Fruit fly (Drosophila melanogaster): ENCODE results near the gene ltl.
A peak's percentile ranks its signal among the peaks of the same experiment; 100 is the strongest.

The ltl gene

DNA sequence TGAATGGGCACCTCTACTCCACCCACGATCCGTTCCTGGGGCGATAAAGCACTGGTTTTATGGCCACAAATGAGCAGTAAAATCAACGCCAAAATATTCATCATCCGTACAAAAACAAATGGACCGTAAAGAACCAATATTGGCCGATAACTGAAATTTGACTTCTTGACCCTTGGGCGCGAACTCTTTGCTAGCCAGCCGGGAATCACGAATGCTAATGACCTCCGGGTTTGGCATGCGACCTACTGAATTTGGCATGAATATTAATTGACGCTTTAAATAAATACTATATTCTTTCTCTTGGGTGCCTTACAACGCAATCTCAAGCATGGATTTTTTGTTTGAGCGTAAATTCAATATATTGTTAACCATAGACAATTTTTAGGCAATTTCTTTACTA, 20.9 kb downstream of the ltl start, which contains the start of gene CG16998:
TSS of gene CG16998 (minus strand) at position 101 of the 400 bp plus-strand sequence.
- TF ChIP-seq CG8319 (GFP tag; optimal IDR thresholded peaks at IDR 0.05): no peak
- TF ChIP-seq CG10669 (GFP tag; optimal IDR thresholded peaks at IDR 0.05): no peak
- TF ChIP-seq net (GFP tag; optimal IDR thresholded peaks at IDR 0.05): no peak
- TF ChIP-seq salr (GFP tag; optimal IDR thresholded peaks at IDR 0.05): no peak
- no peak for TF ChIP-seq Lpt (GFP tag; optimal IDR thresholded peaks at IDR 0.05)
- no peak for TF ChIP-seq Met (GFP tag; optimal IDR thresholded peaks at IDR 0.05)
- no peak for TF ChIP-seq topi (GFP tag; optimal IDR thresholded peaks at IDR 0.05)
- TF ChIP-seq CG16779 (tag; optimal IDR thresholded peaks at IDR 0.05): no peak
- no peak for TF ChIP-seq Gug (GFP tag; IDR thresholded peaks at IDR 0.05)
- no peak for TF ChIP-seq CG1621 (tag; optimal IDR thresholded peaks at IDR 0.05)
- no peak for TF ChIP-seq Ets96B (tag; optimal IDR thresholded peaks at IDR 0.05)
- TF ChIP-seq CG6163 (GFP tag; IDR thresholded peaks at IDR 0.05): no peak
- TF ChIP-seq CG11902 (GFP tag; optimal IDR thresholded peaks at IDR 0.05): no peak
- TF ChIP-seq Sox14 (GFP tag; optimal IDR thresholded peaks at IDR 0.05): no peak
- TF ChIP-seq CG6792 (GFP tag; optimal IDR thresholded peaks at IDR 0.05): no peak
- TF ChIP-seq Blimp-1 (GFP tag; optimal IDR thresholded peaks at IDR 0.05): no peak
- TF ChIP-seq dsx (GFP tag; optimal IDR thresholded peaks at IDR 0.05; ENCODE audit: poor library complexity, severe bottlenecking): no peak
- TF ChIP-seq CG34406 (GFP tag; optimal IDR thresholded peaks at IDR 0.05): no peak
- no peak for TF ChIP-seq CG15336 (GFP tag; IDR thresholded peaks at IDR 0.05)
- TF ChIP-seq CG6854 (GFP tag; optimal IDR thresholded peaks at IDR 0.05): no peak

DNA sequence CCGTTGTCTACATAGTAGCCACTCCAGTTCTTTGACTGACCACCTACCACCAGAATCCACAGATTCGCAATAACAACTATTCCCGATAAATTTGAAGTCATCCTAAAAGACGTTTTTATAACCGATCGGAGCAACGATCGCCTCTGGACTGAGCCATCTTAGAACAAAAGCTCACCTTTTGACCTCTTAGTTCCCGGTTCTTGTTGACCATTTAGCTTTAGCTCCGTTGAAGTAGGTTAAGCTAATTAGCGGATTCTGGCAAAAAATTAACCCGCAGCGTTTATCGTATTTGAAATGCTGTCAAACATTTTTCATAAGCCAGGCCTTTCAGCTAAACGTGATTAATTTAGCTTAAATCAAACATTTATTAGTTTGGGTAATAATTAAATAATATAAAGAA, 22.3 kb downstream of the ltl start, which contains the start of gene CG32374:
TSS of gene CG32374 (minus strand) at position 101 of the 400 bp plus-strand sequence.
- no peak for TF ChIP-seq Hr38 (GFP tag; optimal IDR thresholded peaks at IDR 0.05)
- TF ChIP-seq ss (GFP tag; optimal IDR thresholded peaks at IDR 0.05): no peak
- no peak for TF ChIP-seq pdm3 (GFP tag; optimal IDR thresholded peaks at IDR 0.05)
- TF ChIP-seq CG8119 (GFP tag; IDR thresholded peaks at IDR 0.05): no peak
- no peak for TF ChIP-seq CG9139 (GFP tag; optimal IDR thresholded peaks at IDR 0.05)
- no peak for TF ChIP-seq Met (GFP tag; optimal IDR thresholded peaks at IDR 0.05)
- no peak for TF ChIP-seq Blimp-1 (GFP tag; optimal IDR thresholded peaks at IDR 0.05)
- no peak for TF ChIP-seq CG8632 (GFP tag; optimal IDR thresholded peaks at IDR 0.05)
- TF ChIP-seq CG16779 (tag; optimal IDR thresholded peaks at IDR 0.05): no peak
- TF ChIP-seq Ets21C (GFP tag; optimal IDR thresholded peaks at IDR 0.05): no peak
- no peak for TF ChIP-seq dsx (GFP tag; optimal IDR thresholded peaks at IDR 0.05; ENCODE audit: poor library complexity, severe bottlenecking)
- TF ChIP-seq Sox102F (GFP tag; optimal IDR thresholded peaks at IDR 0.05): no peak
- TF ChIP-seq cyc (GFP tag; optimal IDR thresholded peaks at IDR 0.05): no peak
- no peak for TF ChIP-seq dac (GFP tag; optimal IDR thresholded peaks at IDR 0.05)
- TF ChIP-seq CG34406 (GFP tag; optimal IDR thresholded peaks at IDR 0.05): no peak
- TF ChIP-seq CG11294 (GFP tag; IDR thresholded peaks at IDR 0.05): no peak

DNA sequence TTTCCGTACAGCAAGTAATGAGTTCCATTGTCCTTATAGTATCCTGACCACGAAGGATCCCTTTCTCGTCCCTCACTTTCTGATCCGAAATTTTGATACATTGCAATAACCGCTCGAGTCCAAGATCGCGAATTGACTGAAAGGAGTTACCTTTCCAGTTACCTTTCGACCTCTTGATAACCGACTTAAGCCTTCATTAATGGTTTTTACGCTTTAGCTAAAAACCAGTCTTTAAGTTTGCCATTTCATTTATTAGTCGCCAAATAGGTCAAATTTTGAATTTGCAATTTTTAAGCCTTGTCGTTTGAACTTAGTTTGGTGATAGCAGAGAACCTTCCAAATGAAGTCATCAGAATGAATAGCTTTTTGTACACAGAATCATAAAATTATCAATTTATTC, 23.6 kb downstream of the ltl start, which contains the start of gene CG32376:
TSS of gene CG32376 (minus strand) at position 101 of the 400 bp plus-strand sequence.
- TF ChIP-seq Sox14 (GFP tag; optimal IDR thresholded peaks at IDR 0.05) (no peak), fd59A (GFP tag; optimal IDR thresholded peaks at IDR 0.05) (no peak), CG6792 (GFP tag; optimal IDR thresholded peaks at IDR 0.05) (no peak), CG10669 (GFP tag; optimal IDR thresholded peaks at IDR 0.05) (no peak)

DNA sequence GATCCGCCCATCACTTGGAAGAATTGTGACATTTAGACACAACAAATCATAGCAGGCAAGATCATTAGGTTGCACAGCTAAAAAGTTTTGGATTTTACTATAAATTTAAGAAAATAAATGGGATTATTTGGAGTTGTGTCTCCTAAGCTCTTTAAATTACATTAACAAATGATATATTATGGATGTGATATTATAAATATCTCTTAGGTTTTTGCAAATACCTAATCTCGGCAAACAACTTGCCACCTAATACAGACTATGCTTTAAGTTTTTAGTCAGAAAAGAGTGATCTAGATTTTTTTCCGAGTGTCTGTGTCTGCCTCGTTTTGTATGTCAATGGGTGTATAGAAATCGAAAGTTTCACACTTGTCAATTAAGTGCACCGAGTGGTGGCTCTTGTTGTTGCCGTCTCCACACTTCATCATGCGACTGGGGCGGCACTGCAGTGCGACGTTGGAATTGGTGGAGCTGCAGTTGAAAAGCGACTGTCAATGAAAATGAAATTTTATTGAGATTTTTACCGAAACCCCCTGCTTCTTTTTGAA, 25.9 kb downstream of the ltl start:
- peak; percentile 14 for TF ChIP-seq CG6276 (GFP tag; optimal IDR thresholded peaks at IDR 0.05)
- TF ChIP-seq fkh (GFP tag; optimal IDR thresholded peaks at IDR 0.05): no peak
- 0 out of 2 replicates have a peak, but pooled peaks have one; percentile 25 for TF ChIP-seq CG15336 (GFP tag; IDR thresholded peaks at IDR 0.05)
- no peak for TF ChIP-seq Lpt (GFP tag; optimal IDR thresholded peaks at IDR 0.05)
- no peak for TF ChIP-seq CG6163 (GFP tag; IDR thresholded peaks at IDR 0.05)
- peak; percentile 61 for TF ChIP-seq CG32006 (GFP tag; optimal IDR thresholded peaks at IDR 0.05)
- peak; percentile 59 for TF ChIP-seq Hr4 (GFP tag; optimal IDR thresholded peaks at IDR 0.05)
- TF ChIP-seq eg (GFP tag; IDR thresholded peaks at IDR 0.05): no peak
- TF ChIP-seq achi (GFP tag; optimal IDR thresholded peaks at IDR 0.05): no peak

Data from whole organism, prepupa.